Worm (Caenorhabditis elegans) whole organism, dauer: ENCODE results near the gene skr-10.

Experiments used
- unc-62 ChIP-seq: sonication (generic microtip); optimal IDR thresholded peaks from 2 replicates; lab custom pipeline; 2017; ENCODE audit warnings: missing biosample characterization, missing genetic modification reagents, missing genetic modification characterization

The skr-10 gene

DNA sequence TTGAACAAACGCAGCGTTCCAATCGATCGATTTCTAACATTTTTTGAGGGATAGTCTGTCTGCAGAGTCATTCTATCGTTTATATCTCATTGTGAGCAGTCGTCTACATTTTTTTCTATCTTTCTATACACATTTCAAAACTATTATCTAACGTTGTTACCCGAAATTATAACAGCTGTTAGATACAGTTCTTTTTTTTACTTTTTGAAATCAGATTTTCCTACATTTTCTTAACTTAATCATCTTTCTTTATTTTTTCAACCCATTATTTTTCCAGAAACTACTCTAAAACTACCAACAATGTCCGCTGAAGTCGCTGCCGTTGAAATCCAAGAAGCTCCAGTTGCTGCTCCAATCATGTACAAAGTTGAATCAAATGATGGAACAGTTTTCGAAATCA lies at the start of gene skr-10:
TSS of gene skr-10 (plus strand) at position 301 of the 400 bp plus-strand sequence.
- TF ChIP-seq unc-62, result no peak

- no peak for TF ChIP-seq unc-62
Measured at ce11 chrIV:15900158-15900557, 46.4 kb upstream of the skr-10 start.

ce11 chrIV:15901123-15901522 lies 45.5 kb upstream of the skr-10 start, which contains the start of gene Y105C5B.5:
Y105C5B.5 (minus strand) TSS chrIV:15901225.
- no peak for TF ChIP-seq unc-62

ce11 chrIV:15906059-15906632 lies 40.5 kb upstream of the skr-10 start, which contains the start of gene srv-15:
srv-15 (plus strand) TSS chrIV:15906582.
- TF ChIP-seq unc-62, result no peak

DNA sequence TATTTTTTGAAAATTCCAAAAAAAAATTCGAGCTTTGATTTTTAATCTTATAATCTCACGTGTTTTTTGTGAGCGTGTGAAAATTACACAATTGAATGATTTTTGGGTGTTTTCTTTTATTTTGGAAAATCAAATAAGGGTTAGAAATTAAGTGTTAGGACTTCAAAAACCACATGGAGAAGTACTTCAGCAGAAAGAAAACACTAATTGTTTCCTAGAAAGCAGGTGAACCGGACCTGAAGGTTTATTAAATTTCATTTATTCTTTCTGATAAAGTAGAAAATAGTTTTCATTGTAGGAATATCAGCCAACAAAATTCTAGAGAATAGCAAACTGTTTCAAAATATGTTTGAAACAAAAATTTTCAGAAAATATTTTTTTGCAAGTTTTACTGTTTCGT lies 38.4 kb upstream of the skr-10 start:
- no peak for TF ChIP-seq unc-62

DNA sequence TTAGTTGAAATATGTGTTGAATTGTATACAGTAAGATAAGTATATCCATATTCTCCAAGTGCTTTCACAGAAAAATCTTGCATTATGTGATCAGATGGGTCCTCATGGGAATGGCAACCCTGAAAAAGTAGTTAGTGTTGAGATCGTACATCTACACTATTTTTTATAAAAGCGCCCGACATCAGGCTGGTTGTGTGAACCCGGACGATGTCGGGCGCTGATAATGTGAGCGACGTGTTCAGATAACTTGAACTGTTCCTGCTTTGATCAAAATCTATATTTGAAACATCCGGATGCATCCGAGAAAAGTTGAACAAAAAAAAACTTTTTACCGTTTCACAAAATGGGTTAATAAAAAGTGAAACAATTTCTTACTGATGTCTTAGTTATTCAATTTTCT lies 31.5 kb upstream of the skr-10 start:
- TF ChIP-seq unc-62, result no peak

DNA sequence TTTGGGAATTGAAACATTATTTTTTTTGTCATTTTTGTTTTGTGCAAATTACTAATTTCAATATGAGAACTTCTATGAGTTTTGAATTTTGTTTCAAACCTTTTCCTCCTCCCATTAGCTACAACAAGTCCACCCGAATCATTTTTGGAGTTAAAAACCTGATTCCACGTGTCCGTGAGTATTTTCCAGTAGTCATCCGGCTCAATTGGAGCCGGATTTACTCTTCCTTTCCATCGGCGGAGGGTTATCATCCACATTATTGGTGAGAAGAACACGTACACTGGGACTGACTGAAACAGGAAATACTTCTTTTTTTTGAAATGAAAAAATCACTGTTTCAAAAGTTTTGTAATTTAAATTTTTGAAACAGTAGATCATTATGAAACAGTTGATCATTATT lies 23.6 kb upstream of the skr-10 start:
- no peak for TF ChIP-seq unc-62

- TF ChIP-seq unc-62, result no peak
Measured at ce11 chrIV:15926746-15927145, 19.9 kb upstream of the skr-10 start, which contains the start of gene Y105C5B.8. Y105C5B.8 (minus strand) TSS chrIV:15926846.

DNA sequence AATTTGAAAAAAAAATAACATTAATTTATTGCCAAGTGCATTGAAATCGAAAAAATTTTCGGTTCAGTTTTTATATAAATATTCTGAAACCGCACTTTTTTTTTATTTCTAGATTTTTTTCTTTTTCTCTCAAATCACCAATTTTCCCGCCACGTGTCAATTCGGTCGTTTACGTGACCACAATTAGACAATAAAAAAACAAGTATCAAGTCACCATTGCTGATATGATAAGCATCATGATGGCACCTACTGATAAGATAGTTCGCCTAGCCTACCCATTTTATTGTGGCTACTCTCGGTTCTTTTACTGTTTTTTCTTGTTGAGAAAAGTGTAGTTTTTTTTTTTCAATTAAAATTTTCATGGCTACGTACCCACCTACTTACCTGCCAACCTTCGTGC lies 16.8 kb upstream of the skr-10 start:
- no peak for TF ChIP-seq unc-62

DNA sequence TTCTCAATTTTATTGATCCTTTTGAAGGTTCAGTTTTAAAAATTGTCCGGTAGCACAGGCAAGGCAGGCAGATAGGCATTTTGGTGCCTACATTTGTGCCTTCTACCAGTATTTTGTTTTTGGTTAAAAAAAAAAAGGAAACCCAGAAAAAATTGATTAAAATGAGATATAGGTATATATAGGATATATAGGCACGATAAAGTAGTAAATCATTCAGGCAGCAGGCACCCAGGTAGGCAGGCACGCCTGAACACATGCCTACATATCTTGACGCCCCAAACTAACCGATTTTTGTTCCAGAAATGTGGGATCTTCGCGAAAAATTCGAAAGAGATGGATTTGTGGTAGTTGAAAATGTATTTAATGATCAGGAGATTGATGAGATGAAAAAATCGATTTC lies 16.3 kb upstream of the skr-10 start, which contains the start of gene Y105C5B.9:
TSS of gene Y105C5B.9 (plus strand) at position 301 of the 400 bp plus-strand sequence.
- no peak for TF ChIP-seq unc-62

ce11 chrIV:15930694-15931093 lies 15.9 kb upstream of the skr-10 start:
- TF ChIP-seq unc-62, result no peak

DNA sequence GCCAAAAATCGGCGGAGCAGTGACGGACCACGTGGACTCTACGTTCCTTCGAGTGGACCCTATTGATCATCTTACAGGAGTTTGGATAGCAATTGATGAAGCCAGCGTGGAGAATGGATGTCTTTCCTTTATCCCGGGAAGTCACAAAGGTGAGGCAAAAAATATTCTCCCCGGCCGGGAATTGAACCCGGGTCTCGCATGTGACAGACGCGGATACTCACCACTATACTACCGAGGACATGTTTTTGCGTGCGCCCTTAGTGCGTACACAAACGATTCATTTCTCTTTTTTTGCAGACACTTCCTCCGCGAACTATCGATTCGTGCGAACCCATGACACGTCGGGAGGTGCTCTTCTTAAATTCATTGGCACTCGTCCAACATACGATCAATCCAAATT lies 15.4 kb upstream of the skr-10 start:
- no peak for TF ChIP-seq unc-62

DNA sequence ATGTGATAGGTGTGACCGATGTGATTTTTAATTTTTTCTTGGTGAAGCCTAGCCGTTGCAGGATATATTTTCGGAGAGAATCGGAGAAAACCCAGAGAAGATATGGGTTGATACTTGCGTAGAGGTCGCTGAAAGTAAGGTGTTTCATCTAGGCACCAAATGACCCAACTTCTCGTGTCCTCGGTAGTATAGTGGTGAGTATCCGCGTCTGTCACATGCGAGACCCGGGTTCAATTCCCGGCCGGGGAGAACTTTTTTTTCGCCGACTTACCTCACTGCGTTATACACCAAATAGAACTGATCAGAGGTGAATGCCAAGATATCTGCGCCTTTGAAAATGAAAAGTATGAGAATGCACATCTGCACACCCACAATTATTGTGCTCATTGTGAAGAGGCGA lies 14.8 kb upstream of the skr-10 start:
- TF ChIP-seq unc-62, result no peak

DNA sequence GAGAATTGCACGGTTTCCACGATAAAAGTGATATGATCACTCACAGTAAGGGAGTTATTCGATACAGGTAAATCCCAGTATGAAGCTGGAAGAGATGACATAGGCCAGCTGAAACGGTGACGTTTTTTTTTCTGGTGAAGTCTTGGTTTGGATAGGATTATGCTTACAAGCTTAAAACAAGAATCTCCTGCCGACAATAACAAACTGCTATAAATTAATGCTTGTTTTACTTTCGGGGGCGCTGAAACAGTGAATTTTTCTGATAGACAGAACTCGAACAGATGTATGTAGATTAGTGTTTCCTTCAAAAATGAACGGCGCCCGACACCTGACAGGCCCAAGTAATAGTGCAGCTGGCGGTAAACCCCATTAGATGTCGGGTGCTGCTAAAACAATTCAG lies 12.8 kb upstream of the skr-10 start, which contains the start of gene srv-16:
TSS of gene srv-16 (minus strand) at position 101 of the 400 bp plus-strand sequence.
- TF ChIP-seq unc-62, result no peak

DNA sequence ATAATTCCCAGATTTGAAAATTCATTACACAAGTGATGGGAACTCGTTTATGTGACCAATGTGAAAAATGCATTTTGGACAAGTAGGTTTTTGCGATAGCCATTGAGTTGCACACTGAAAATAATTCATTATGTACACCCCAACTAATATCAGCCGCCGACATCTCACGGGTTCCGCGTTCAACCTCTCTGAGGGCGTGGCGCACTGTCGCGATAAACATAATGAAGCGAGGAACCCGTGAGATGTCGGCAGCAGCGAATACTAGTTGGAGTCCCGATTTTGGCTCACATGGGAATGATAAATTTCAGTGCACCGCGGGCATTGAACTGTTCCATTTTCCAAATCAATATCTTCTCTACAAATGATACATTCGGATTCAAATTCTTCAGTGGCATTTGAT lies 9.5 kb upstream of the skr-10 start:
- TF ChIP-seq unc-62, result no peak

- no peak for TF ChIP-seq unc-62
Measured at ce11 chrIV:15938471-15938870, 8.1 kb upstream of the skr-10 start.

DNA sequence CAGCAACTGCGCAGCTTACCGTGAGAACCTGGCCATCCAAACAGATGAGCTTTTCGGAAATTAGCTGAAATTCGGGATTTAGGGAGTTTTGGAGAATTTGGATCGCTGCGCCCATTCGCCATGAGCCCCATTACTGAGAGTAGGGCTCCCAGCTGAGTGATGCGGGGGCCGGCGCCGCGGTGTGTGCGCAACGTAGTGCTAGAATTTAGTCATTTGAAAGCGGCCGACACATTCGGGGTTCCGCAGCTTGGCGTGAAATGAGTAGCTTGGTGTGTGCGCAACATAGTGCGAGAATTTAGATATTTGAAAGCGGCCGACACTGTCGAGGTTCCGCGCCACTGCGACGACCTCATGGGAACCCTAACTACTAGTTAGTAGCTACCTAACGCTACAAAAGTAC lies 5.8 kb upstream of the skr-10 start:
- TF ChIP-seq unc-62, result no peak

ce11 chrIV:15941403-15941802 lies 5.2 kb upstream of the skr-10 start, which contains the start of gene Y105C5B.11:
Y105C5B.11 (minus strand) TSS chrIV:15941503.
- TF ChIP-seq unc-62, result no peak

DNA sequence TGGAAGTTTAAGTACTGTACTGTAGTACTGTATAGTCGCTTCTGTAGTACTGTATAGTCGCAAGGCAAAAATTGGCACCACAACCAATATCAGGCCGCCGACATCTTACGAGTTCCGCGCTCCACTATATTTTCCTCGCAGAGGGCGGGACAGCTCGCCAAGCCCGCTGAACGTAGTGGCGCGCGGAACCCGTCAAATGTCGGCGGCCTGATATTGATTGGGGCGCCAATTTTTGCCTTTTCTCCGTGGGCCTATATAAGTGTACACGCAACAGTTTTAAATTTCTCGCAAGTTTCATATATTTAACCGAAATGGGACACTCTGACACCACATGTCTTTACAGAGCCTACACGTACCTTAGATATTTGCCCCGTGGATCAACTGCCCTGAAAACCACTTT lies 3.4 kb downstream of the skr-10 start:
- TF ChIP-seq unc-62, result no peak
